Worm (Caenorhabditis elegans): ENCODE data around the gene F23G4.1.

F23G4.1 gene

DNA sequence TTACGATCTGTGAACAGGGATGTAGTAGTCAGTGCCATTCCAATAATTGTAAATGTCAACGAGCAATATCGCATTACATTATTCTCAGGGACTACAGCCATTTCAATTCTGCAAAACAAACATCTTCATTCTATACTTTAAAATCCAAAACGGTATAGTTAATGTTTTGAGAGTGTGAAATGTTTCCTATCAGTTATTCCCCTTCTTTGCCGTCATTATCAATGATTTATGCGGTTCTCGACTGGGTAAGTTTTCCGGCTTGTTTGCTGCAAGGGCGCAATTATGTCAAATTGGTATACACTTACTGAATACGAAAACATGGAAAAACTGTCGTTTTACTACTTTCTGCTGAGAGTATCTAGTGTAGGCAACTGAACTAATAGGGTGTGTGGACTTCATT, at the start of gene F23G4.1:
F23G4.1 (minus strand) TSS at position 101 of the 400 bp plus-strand sequence.
- TF ChIP-seq pax-3 (tag; optimal IDR thresholded peaks at IDR 0.05): no peak
- TF ChIP-seq pag-3 (tag; optimal IDR thresholded peaks at IDR 0.05; ENCODE audit: borderline replicate concordance, insufficient read depth): no peak
- TF ChIP-seq ceh-90 (tag; optimal IDR thresholded peaks at IDR 0.05): no peak
- TF ChIP-seq dpl-1 (GFP tag; optimal IDR thresholded peaks at IDR 0.05): no peak
- TF ChIP-seq sup-37 (GFP tag; optimal IDR thresholded peaks at IDR 0.05): no peak
- no peak for TF ChIP-seq dsc-1 (tag; optimal IDR thresholded peaks at IDR 0.05)
- no peak for TF ChIP-seq xbp-1 (tag; optimal IDR thresholded peaks at IDR 0.05)
- no peak for TF ChIP-seq elt-3 (tag; optimal IDR thresholded peaks at IDR 0.05)
- TF ChIP-seq fkh-4 (tag; optimal IDR thresholded peaks at IDR 0.05; ENCODE audit: borderline replicate concordance): no peak
- no peak for TF ChIP-seq unc-130 (tag; optimal IDR thresholded peaks at IDR 0.05)
- no peak for TF ChIP-seq C16A3.4 (tag; optimal IDR thresholded peaks at IDR 0.05)
- TF ChIP-seq hlh-17 (GFP tag; optimal IDR thresholded peaks at IDR 0.05; ENCODE audit: borderline replicate concordance): no peak
- no peak for TF ChIP-seq isw-1 (GFP tag; IDR thresholded peaks at IDR 0.05)
- TF ChIP-seq tbx-2 (tag; optimal IDR thresholded peaks at IDR 0.05): no peak
- no peak for TF ChIP-seq ceh-82 (tag; optimal IDR thresholded peaks at IDR 0.05)
- no peak for TF ChIP-seq nhr-76 (tag; optimal IDR thresholded peaks at IDR 0.05)
- TF ChIP-seq lin-35 (GFP tag; optimal IDR thresholded peaks at IDR 0.05): no peak
- TF ChIP-seq ces-1 (GFP tag; optimal IDR thresholded peaks at IDR 0.05): no peak

DNA sequence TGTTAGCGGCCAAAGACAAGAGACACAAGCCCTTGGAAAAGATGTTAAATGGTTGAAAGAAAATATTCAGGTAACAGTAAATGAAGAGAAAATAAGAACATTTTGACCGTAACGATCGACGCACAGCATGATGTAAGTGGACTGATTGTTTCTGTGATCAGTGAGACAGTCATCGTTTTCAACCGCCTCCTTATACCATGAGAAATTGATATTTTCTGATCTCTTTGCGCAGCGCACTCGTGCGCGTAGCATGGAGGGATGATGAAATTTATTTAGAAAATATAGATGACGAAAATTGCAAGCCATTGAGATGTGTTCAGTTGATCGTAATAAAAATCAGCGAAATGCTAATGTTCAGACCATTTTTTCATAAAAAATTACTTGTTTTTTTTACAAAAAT, 46.6 kb upstream of the F23G4.1 start:
- TF ChIP-seq elt-3 (tag; optimal IDR thresholded peaks at IDR 0.05) (peak in 1 of 6 experiments; percentile 31), nhr-12 (tag; optimal IDR thresholded peaks at IDR 0.05) (no peak), unc-30 (tag; optimal IDR thresholded peaks at IDR 0.05) (no peak), nhr-90 (tag; optimal IDR thresholded peaks at IDR 0.05; ENCODE audit: poor library complexity) (peak; percentile 0), blmp-1 (tag; optimal IDR thresholded peaks at IDR 0.05) (peak; percentile 49), ztf-4 (tag; optimal IDR thresholded peaks at IDR 0.05) (no peak), lin-14 (GFP tag; optimal IDR thresholded peaks at IDR 0.05) (peak; percentile 15), efl-1 (optimal IDR thresholded peaks at IDR 0.05) (no peak), efl-1 (GFP tag; optimal IDR thresholded peaks at IDR 0.05 in 1 of 2) (peak in 1 of 2 experiments; percentile 79), aha-1 (tag; optimal IDR thresholded peaks at IDR 0.05) (no peak), ceh-88 (GFP tag; IDR thresholded peaks at IDR 0.05) (no peak)

DNA sequence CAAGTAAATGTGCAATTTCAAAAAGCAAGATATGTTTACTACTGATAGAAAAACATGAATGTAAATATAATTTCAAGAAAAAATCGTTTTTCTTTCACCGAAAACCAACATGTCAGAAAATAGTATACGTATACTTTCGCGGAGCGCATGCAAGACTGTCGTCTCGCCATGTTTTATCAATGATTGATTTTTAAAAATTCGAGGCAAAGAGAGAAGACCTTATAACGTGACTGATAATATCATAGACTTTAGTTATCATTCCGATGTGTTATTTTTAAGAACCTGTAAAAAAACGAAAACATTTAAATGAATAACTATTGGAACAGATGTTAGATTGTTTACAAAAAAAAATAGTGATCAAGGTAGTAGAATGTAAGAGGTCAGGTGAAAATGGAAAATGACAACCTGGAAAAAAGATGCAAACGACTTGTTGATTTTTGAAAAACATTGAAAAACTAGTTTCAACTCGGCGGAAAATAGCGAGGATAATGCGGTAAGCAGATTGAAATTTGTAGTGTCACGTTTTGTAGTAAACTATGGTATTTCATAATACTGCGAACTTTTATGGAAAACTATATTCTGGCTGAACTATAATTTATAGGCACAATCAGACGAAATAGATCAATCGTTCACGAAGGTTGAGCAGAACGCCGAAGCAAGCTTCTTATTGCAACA, 43.5 kb upstream of the F23G4.1 start:
- TF ChIP-seq elt-3 (tag; optimal IDR thresholded peaks at IDR 0.05): no peak
- TF ChIP-seq hlh-4 (tag; optimal IDR thresholded peaks at IDR 0.05): no peak
- TF ChIP-seq efl-1 (optimal IDR thresholded peaks at IDR 0.05): no peak
- TF ChIP-seq efl-1 (GFP tag; optimal IDR thresholded peaks at IDR 0.05 in 1 of 2): peak in 1 of 2 experiments; percentile 41
- no peak for TF ChIP-seq unc-98 (GFP tag; IDR thresholded peaks at IDR 0.05)
- TF ChIP-seq C16A3.4 (tag; optimal IDR thresholded peaks at IDR 0.05): no peak
- no peak for TF ChIP-seq Y116A8C.19 (tag; optimal IDR thresholded peaks at IDR 0.05; ENCODE audit: borderline replicate concordance)
- no peak for TF ChIP-seq mab-9 (GFP tag; IDR thresholded peaks at IDR 0.05)
- peak; percentile 46 for TF ChIP-seq elt-2 (tag; optimal IDR thresholded peaks at IDR 0.05)
- TF ChIP-seq dsc-1 (tag; optimal IDR thresholded peaks at IDR 0.05): no peak
- TF ChIP-seq grh-1 (GFP tag; IDR thresholded peaks at IDR 0.05): peak; percentile 51; the same call in 1 of the 2 replicates
- TF ChIP-seq lin-35 (GFP tag; optimal IDR thresholded peaks at IDR 0.05): peak in 1 of 2 experiments; percentile 27
- TF ChIP-seq fos-1 (tag; optimal IDR thresholded peaks at IDR 0.05): no peak
- no peak for TF ChIP-seq ces-1 (GFP tag; optimal IDR thresholded peaks at IDR 0.05)
- TF ChIP-seq ets-5 (GFP tag; IDR thresholded peaks at IDR 0.05): no peak
- no peak for TF ChIP-seq ztf-4 (tag; optimal IDR thresholded peaks at IDR 0.05)
- no peak for TF ChIP-seq pqm-1 (tag; optimal IDR thresholded peaks at IDR 0.05)
- TF ChIP-seq vab-15 (tag; optimal IDR thresholded peaks at IDR 0.05): no peak
- no peak for TF ChIP-seq lin-13 (GFP tag; optimal IDR thresholded peaks at IDR 0.05)
- TF ChIP-seq ceh-63 (GFP tag; optimal IDR thresholded peaks at IDR 0.05): no peak
- TF ChIP-seq tlp-1 (tag; optimal IDR thresholded peaks at IDR 0.05): no peak
- TF ChIP-seq rnt-1 (tag; optimal IDR thresholded peaks at IDR 0.05): no peak
- no peak for TF ChIP-seq ama-1 (optimal IDR thresholded peaks at IDR 0.05)
- no peak for TF ChIP-seq tbx-2 (tag; optimal IDR thresholded peaks at IDR 0.05)
- no peak for TF ChIP-seq nhr-71 (tag; optimal IDR thresholded peaks at IDR 0.05)
- no peak for TF ChIP-seq snpc-4 (tag; optimal IDR thresholded peaks at IDR 0.05)
- TF ChIP-seq snu-23 (GFP tag; optimal IDR thresholded peaks at IDR 0.05): peak; percentile 50
- TF ChIP-seq nhr-20 (tag; optimal IDR thresholded peaks at IDR 0.05): peak; percentile 72
- TF ChIP-seq C34B4.2 (tag; optimal IDR thresholded peaks at IDR 0.05): no peak
